Worm (Caenorhabditis elegans) whole organism, young adult: ENCODE measurements around the gene cut-6.

Experiments
- B0035.1 ChIP-seq: sonication (generic microtip); optimal IDR thresholded peaks from 2 replicates; lab custom pipeline; 2016; ENCODE audit warnings: missing genetic modification characterization, mild to moderate bottlenecking, missing compliant biosample characterization, missing genotype, missing genetic modification reagents
- D2030.7 ChIP-seq: fragments of 200-800 bp; sonication (Bioruptor generic); IDR thresholded peaks from 2 replicates; pipeline ENCODE4 v1.3.6; 2022; ENCODE audit warnings: missing genetic modification reagents, missing genetic modification characterization, missing compliant biosample characterization
- F10E7.11 ChIP-seq: sonication (generic microtip); optimal IDR thresholded peaks from 2 replicates; lab custom pipeline; 2017; ENCODE audit warnings: mild to moderate bottlenecking, missing genetic modification characterization, moderate library complexity, missing compliant biosample characterization
- F22D6.2 ChIP-seq: sonication (generic microtip); optimal IDR thresholded peaks from 2 replicates; lab custom pipeline; 2016; ENCODE audit warnings: mild to moderate bottlenecking, missing genetic modification characterization, missing compliant biosample characterization
- F23B12.7 ChIP-seq: sonication (generic microtip); optimal IDR thresholded peaks from 2 replicates; lab custom pipeline; 2017; ENCODE audit warnings: missing genetic modification characterization, mild to moderate bottlenecking, missing compliant biosample characterization, antibody characterized with exemption, moderate library complexity; ENCODE audit not compliant: insufficient read depth
- F49E8.2 ChIP-seq: sonication (generic microtip); optimal IDR thresholded peaks from 3 replicates; lab custom pipeline; 2017; ENCODE audit warnings: missing genetic modification characterization, mild to moderate bottlenecking, missing compliant biosample characterization, antibody characterized with exemption, moderate library complexity; ENCODE audit not compliant: insufficient read depth
- F55B11.4 ChIP-seq: sonication (generic microtip); optimal IDR thresholded peaks from 2 replicates; lab custom pipeline; 2016; ENCODE audit warnings: missing compliant biosample characterization, missing genetic modification characterization, borderline replicate concordance; ENCODE audit not compliant: insufficient read depth
- K11D2.4 ChIP-seq: fragments of 200-800 bp; sonication (Bioruptor generic); IDR thresholded peaks from 2 replicates; pipeline ENCODE4 v1.3.6; 2022; ENCODE audit warnings: missing genetic modification reagents, missing genetic modification characterization, missing compliant biosample characterization
- Y53F4B.3 ChIP-seq: fragments of 200-800 bp; sonication (Bioruptor generic); IDR thresholded peaks from 2 replicates; pipeline ENCODE4 v1.3.6; 2022; ENCODE audit warnings: missing genetic modification reagents, missing genetic modification characterization, missing compliant biosample characterization
- Y53G8AR.9 ChIP-seq: fragments of 200-800 bp; sonication (Bioruptor generic); conservative IDR thresholded peaks from 2 replicates; pipeline ENCODE4 v1.3.6; 2022; ENCODE audit warnings: missing genetic modification reagents, missing genetic modification characterization, missing compliant biosample characterization
- Y56A3A.18 ChIP-seq: fragments of 200-800 bp; sonication (Bioruptor generic); IDR thresholded peaks from 2 replicates; pipeline ENCODE4 v1.3.6; 2022; ENCODE audit warnings: missing genetic modification reagents, missing genetic modification characterization, missing compliant biosample characterization
- ama-1 ChIP-seq, 3 experiments: fragments of 150-350 bp in 1 of 3; sonication (generic microtip) in 2 of 3; optimal IDR thresholded peaks; 2 replicates each; lab custom pipeline; 2014 to 2018; ENCODE audit warnings: missing biosample characterization in 2 of 3, missing genetic modification characterization in 2 of 3, missing genetic modification reagents in 2 of 3
- aptf-2 ChIP-seq: fragments of 200-800 bp; sonication (Bioruptor generic); conservative IDR thresholded peaks from 2 replicates; pipeline ENCODE4 v1.3.6; 2022; ENCODE audit warnings: missing genetic modification reagents, missing genetic modification characterization, missing compliant biosample characterization
- aptf-3 ChIP-seq: fragments of 200-800 bp; sonication (Bioruptor generic); IDR thresholded peaks from 2 replicates; pipeline ENCODE4 v1.3.6; 2022; ENCODE audit warnings: missing genetic modification characterization, missing compliant biosample characterization
- athp-1 ChIP-seq: sonication (generic microtip); optimal IDR thresholded peaks from 2 replicates; lab custom pipeline; 2017; ENCODE audit warnings: mild to moderate bottlenecking, missing genetic modification characterization, missing compliant biosample characterization
- attf-3 ChIP-seq: fragments of 200-800 bp; sonication (Bioruptor generic); conservative IDR thresholded peaks from 2 replicates; pipeline ENCODE4 v1.3.6; 2022; ENCODE audit warnings: missing genetic modification reagents, missing genetic modification characterization, missing compliant biosample characterization
- ccch-3 ChIP-seq: fragments of 200-800 bp; sonication (Bioruptor generic); optimal IDR thresholded peaks from 2 replicates; lab custom pipeline; 2018; ENCODE audit warnings: mild to moderate bottlenecking, missing genetic modification characterization, missing compliant biosample characterization
- ceh-100 ChIP-seq: fragments of 200-800 bp; sonication (Bioruptor generic); IDR thresholded peaks from 2 replicates; pipeline ENCODE4 v1.3.6; 2022; ENCODE audit warnings: missing genetic modification reagents, missing genetic modification characterization, missing compliant biosample characterization
- ceh-27 ChIP-seq: fragments of 200-800 bp; sonication (Bioruptor generic); optimal IDR thresholded peaks from 2 replicates; lab custom pipeline; 2018; ENCODE audit warnings: mild to moderate bottlenecking, missing genetic modification characterization, moderate library complexity, missing compliant biosample characterization
- ceh-91 ChIP-seq: fragments of 200-800 bp; sonication (Bioruptor generic); IDR thresholded peaks from 2 replicates; pipeline ENCODE4 v1.3.6; 2022; ENCODE audit warnings: missing genetic modification reagents, missing genetic modification characterization, missing compliant biosample characterization
- dox-1 ChIP-seq: fragments of 200-800 bp; sonication (Bioruptor generic); IDR thresholded peaks from 2 replicates; pipeline ENCODE4 v1.3.6; 2022; ENCODE audit warnings: missing genetic modification reagents, missing genetic modification characterization, missing compliant biosample characterization
- dpff-1 ChIP-seq: sonication (generic microtip); optimal IDR thresholded peaks from 2 replicates; lab custom pipeline; 2017; ENCODE audit warnings: mild to moderate bottlenecking, missing genetic modification characterization, missing compliant biosample characterization
- egl-44 ChIP-seq: fragments of 200-800 bp; sonication (Bioruptor generic); IDR thresholded peaks from 2 replicates; pipeline ENCODE4 v1.3.6; 2022; ENCODE audit warnings: missing genetic modification reagents, missing genetic modification characterization, missing compliant biosample characterization
- ets-4 ChIP-seq: fragments of 200-800 bp; sonication (Bioruptor generic); optimal IDR thresholded peaks from 2 replicates; lab custom pipeline; 2018; ENCODE audit warnings: mild to moderate bottlenecking, missing genetic modification characterization, missing compliant biosample characterization
- gei-17 ChIP-seq: fragments of 200-800 bp; sonication (Bioruptor generic); optimal IDR thresholded peaks from 2 replicates; lab custom pipeline; 2018; ENCODE audit warnings: mild to moderate bottlenecking, missing genetic modification characterization, missing compliant biosample characterization
- him-1 ChIP-seq: sonication (generic microtip); optimal IDR thresholded peaks from 2 replicates; lab custom pipeline; 2016; ENCODE audit warnings: missing genotype, missing genetic modification reagents, missing genetic modification characterization, missing compliant biosample characterization
- hlh-12 ChIP-seq: sonication (generic microtip); optimal IDR thresholded peaks from 2 replicates; lab custom pipeline; 2016; ENCODE audit warnings: missing genetic modification characterization, missing compliant biosample characterization
- hmg-20 ChIP-seq: fragments of 200-800 bp; sonication (Bioruptor generic); IDR thresholded peaks from 2 replicates; pipeline ENCODE4 v1.3.6; 2022; ENCODE audit warnings: missing genetic modification reagents, missing genetic modification characterization, missing compliant biosample characterization
- let-526 ChIP-seq: fragments of 200-800 bp; sonication (Bioruptor generic); IDR thresholded peaks from 2 replicates; pipeline ENCODE4 v1.3.6; 2022; ENCODE audit warnings: missing genetic modification reagents, missing genetic modification characterization, missing compliant biosample characterization
- let-607 ChIP-seq, 2 experiments: fragments of 200-800 bp in 1 of 2; sonication (Bioruptor generic) in 1 of 2; sonication (generic microtip) in 1 of 2; optimal IDR thresholded peaks; 2 replicates each; lab custom pipeline; 2016 to 2018; ENCODE audit warnings: mild to moderate bottlenecking in 2 of 2, missing compliant biosample characterization in 2 of 2, missing genetic modification characterization in 2 of 2, moderate library complexity in 2 of 2, missing genotype in 1 of 2
- lin-40 ChIP-seq: sonication (generic microtip); optimal IDR thresholded peaks from 2 replicates; lab custom pipeline; 2016; ENCODE audit warnings: missing genetic modification characterization, mild to moderate bottlenecking, missing compliant biosample characterization, missing genotype, missing genetic modification reagents
- lsl-1 ChIP-seq: fragments of 200-800 bp; sonication (Bioruptor generic); optimal IDR thresholded peaks from 2 replicates; lab custom pipeline; 2018; ENCODE audit warnings: mild to moderate bottlenecking, missing genetic modification characterization, moderate library complexity, missing compliant biosample characterization
- madf-3 ChIP-seq: fragments of 200-800 bp; sonication (Bioruptor generic); IDR thresholded peaks from 2 replicates; pipeline ENCODE4 v1.3.6; 2022; ENCODE audit warnings: missing genetic modification reagents, missing genetic modification characterization, missing compliant biosample characterization
- madf-6 ChIP-seq: fragments of 200-800 bp; sonication (Bioruptor generic); IDR thresholded peaks from 2 replicates; pipeline ENCODE4 v1.3.6; 2022; ENCODE audit warnings: missing genetic modification reagents, missing genetic modification characterization, missing compliant biosample characterization
- nhr-120 ChIP-seq: fragments of 200-800 bp; sonication (Bioruptor generic); IDR thresholded peaks from 2 replicates; pipeline ENCODE4 v1.3.6; 2022; ENCODE audit warnings: missing genetic modification characterization, missing compliant biosample characterization
- nhr-27 ChIP-seq: fragments of 200-800 bp; sonication (Bioruptor generic); optimal IDR thresholded peaks from 2 replicates; lab custom pipeline; 2018; ENCODE audit warnings: mild to moderate bottlenecking, missing genetic modification characterization, moderate library complexity, missing compliant biosample characterization
- nhr-80 ChIP-seq: sonication (generic microtip); optimal IDR thresholded peaks from 2 replicates; lab custom pipeline; 2016; ENCODE audit warnings: missing genetic modification characterization, missing compliant biosample characterization
- repo-1 ChIP-seq: sonication (generic microtip); optimal IDR thresholded peaks from 2 replicates; lab custom pipeline; 2017; ENCODE audit warnings: mild to moderate bottlenecking, missing genetic modification characterization, missing compliant biosample characterization
- rpc-1 ChIP-seq, 2 experiments: fragments of 150-350 bp in 1 of 2; sonication (generic microtip) in 1 of 2; optimal IDR thresholded peaks; 2 replicates each; lab custom pipeline; 2014 to 2018; ENCODE audit warnings: missing biosample characterization in 1 of 2, missing genetic modification characterization in 1 of 2, missing genetic modification reagents in 1 of 2, missing genotype in 1 of 2
- sea-2 ChIP-seq: fragments of 200-800 bp; sonication (Bioruptor generic); IDR thresholded peaks from 2 replicates; pipeline ENCODE4 v1.3.6; 2022; ENCODE audit warnings: missing genetic modification characterization, missing compliant biosample characterization
- snpc-4 ChIP-seq, 5 experiments: fragments of 150-350 bp in 1 of 5; sonication (generic microtip) in 4 of 5; optimal IDR thresholded peaks; 2 replicates each; lab custom pipeline; 2014 to 2018; ENCODE audit warnings: missing genetic modification characterization in 5 of 5, missing biosample characterization in 3 of 5, antibody characterized with exemption in 2 of 5, mild to moderate bottlenecking in 2 of 5, missing compliant biosample characterization in 2 of 5, missing genotype in 2 of 5, moderate library complexity in 2 of 5, missing genetic modification reagents in 1 of 5
- tbp1 ChIP-seq: fragments of 200-800 bp; sonication (Bioruptor generic); optimal IDR thresholded peaks from 2 replicates; lab custom pipeline; 2018; ENCODE audit warnings: mild to moderate bottlenecking, missing genetic modification characterization, missing compliant biosample characterization
- tlf-1 ChIP-seq: fragments of 200-800 bp; sonication (Bioruptor generic); optimal IDR thresholded peaks from 2 replicates; lab custom pipeline; 2018; ENCODE audit warnings: mild to moderate bottlenecking, missing genetic modification characterization, missing compliant biosample characterization
- xnd-1 ChIP-seq: sonication (generic microtip); optimal IDR thresholded peaks from 2 replicates; lab custom pipeline; 2016; ENCODE audit warnings: missing genotype, missing genetic modification reagents, missing genetic modification characterization, missing compliant biosample characterization
- zim-3 ChIP-seq: sonication (generic microtip); optimal IDR thresholded peaks from 2 replicates; lab custom pipeline; 2017; ENCODE audit warnings: mild to moderate bottlenecking, missing genetic modification characterization, moderate library complexity, missing compliant biosample characterization
- ztf-26 ChIP-seq: sonication (generic microtip); optimal IDR thresholded peaks from 2 replicates; lab custom pipeline; 2017; ENCODE audit warnings: missing genetic modification characterization, missing compliant biosample characterization
- ztf-3 ChIP-seq: fragments of 200-800 bp; sonication (Bioruptor generic); optimal IDR thresholded peaks from 2 replicates; lab custom pipeline; 2018; ENCODE audit warnings: mild to moderate bottlenecking, missing genetic modification characterization, missing compliant biosample characterization
- ztf-6 ChIP-seq: fragments of 200-800 bp; sonication (Bioruptor generic); IDR thresholded peaks from 2 replicates; pipeline ENCODE4 v1.3.6; 2022; ENCODE audit warnings: missing genetic modification reagents, missing genetic modification characterization, missing compliant biosample characterization

cut-6 gene

DNA sequence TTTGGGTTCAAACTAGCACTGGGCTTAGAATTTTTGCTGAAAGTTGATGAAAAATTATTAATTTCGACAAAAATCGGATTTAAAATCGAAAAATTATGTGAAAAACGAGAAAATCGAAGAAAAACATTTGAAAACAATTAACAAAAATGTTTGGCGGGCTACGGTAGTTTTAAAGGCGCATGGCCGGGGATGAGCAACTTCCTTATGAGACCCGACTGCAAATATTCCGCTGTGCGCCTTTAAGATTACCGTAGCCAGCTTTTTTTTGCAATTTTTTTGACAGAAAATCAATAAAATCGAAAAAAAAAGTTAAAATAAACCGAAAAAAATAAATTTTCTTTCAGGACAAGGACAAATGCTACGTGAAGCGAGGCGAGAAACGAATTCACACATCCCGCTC is 33.7 kb upstream of the cut-6 start (continued):
- TF ChIP-seq K11D2.4 (GFP tag; lab: Robert Waterston, UW) (no peak), nhr-27 (tag; lab: Kevin White, UChicago) (no peak), ceh-100 (GFP tag; lab: Robert Waterston, UW) (peak; percentile 77), dox-1 (GFP tag; lab: Robert Waterston, UW) (no peak), F55B11.4 (no peak), tbp1 (GFP tag; lab: Kevin White, UChicago) (peak; percentile 43), ets-4 (GFP tag; lab: Kevin White, UChicago) (no peak), Y53G8AR.9 (GFP tag; lab: Robert Waterston, UW) (no peak), ceh-91 (GFP tag; lab: Robert Waterston, UW) (peak; percentile 90), madf-3 (GFP tag; lab: Robert Waterston, UW) (no peak), lsl-1 (GFP tag; lab: Kevin White, UChicago) (peak; percentile 99), snpc-4 (GFP tag; optimal IDR thresholded peaks at IDR 0.05; lab: Kevin White, UChicago) (no peak), snpc-4 (tag; optimal IDR thresholded peaks at IDR 0.05; lab: Kevin White, UChicago) (peak in 3 of 4 experiments; percentile 11 to 21 (median 11)), nhr-120 (GFP tag; lab: Robert Waterston, UW) (no peak), F22D6.2 (tag; lab: Kevin White, UChicago) (no peak), lin-40 (tag; lab: Kevin White, UChicago) (no peak), D2030.7 (GFP tag; lab: Robert Waterston, UW) (peak; percentile 90), repo-1 (tag; lab: Kevin White, UChicago) (no peak), F23B12.7 (tag; lab: Kevin White, UChicago) (no peak), attf-3 (GFP tag; lab: Robert Waterston, UW) (no peak), Y56A3A.18 (GFP tag; lab: Robert Waterston, UW) (no peak), ccch-3 (no peak), ama-1 (optimal IDR thresholded peaks at IDR 0.05; lab: Kevin White, UChicago) (no peak), ama-1 (GFP tag; optimal IDR thresholded peaks at IDR 0.05; lab: Kevin White, UChicago) (no peak), athp-1 (tag; lab: Kevin White, UChicago) (peak; percentile 99), ztf-26 (tag; lab: Kevin White, UChicago) (no peak), aptf-2 (GFP tag; lab: Robert Waterston, UW) (no peak), zim-3 (tag; lab: Kevin White, UChicago) (no peak), hlh-12 (tag; lab: Kevin White, UChicago) (no peak), him-1 (tag; lab: Kevin White, UChicago) (peak; percentile 35), F10E7.11 (tag; lab: Kevin White, UChicago) (no peak), F49E8.2 (tag; lab: Kevin White, UChicago) (peak; percentile 74), let-607 (tag; optimal IDR thresholded peaks at IDR 0.05; lab: Kevin White, UChicago) (no peak), hmg-20 (GFP tag; lab: Robert Waterston, UW) (no peak), ceh-27 (GFP tag; lab: Kevin White, UChicago) (no peak), let-526 (GFP tag; lab: Robert Waterston, UW) (no peak), tlf-1 (GFP tag; lab: Kevin White, UChicago) (peak; percentile 66), Y53F4B.3 (no peak), xnd-1 (peak; percentile 99), B0035.1 (tag; lab: Kevin White, UChicago) (no peak), gei-17 (GFP tag; lab: Kevin White, UChicago) (no peak), ztf-6 (GFP tag; lab: Robert Waterston, UW) (no peak), ztf-3 (GFP tag; lab: Kevin White, UChicago) (no peak), dpff-1 (tag; lab: Kevin White, UChicago) (no peak), rpc-1 (optimal IDR thresholded peaks at IDR 0.05; lab: Kevin White, UChicago) (no peak), rpc-1 (tag; optimal IDR thresholded peaks at IDR 0.05; lab: Kevin White, UChicago) (no peak), sea-2 (GFP tag; lab: Robert Waterston, UW) (no peak), madf-6 (GFP tag; lab: Robert Waterston, UW) (peak; percentile 99), aptf-3 (GFP tag; lab: Robert Waterston, UW) (no peak), nhr-80 (tag; lab: Kevin White, UChicago) (no peak), egl-44 (GFP tag; lab: Robert Waterston, UW) (no peak)
